Worm (Caenorhabditis elegans) whole organism, L4 larva: ENCODE results near the gene sma-2.

ENCODE experiments used
- F37D6.2 ChIP-seq: sonication (generic microtip); optimal IDR thresholded peaks from 2 replicates; lab custom pipeline; 2016; ENCODE audit warnings: mild to moderate bottlenecking, missing genetic modification characterization, missing compliant biosample characterization
- T20F7.1 ChIP-seq: fragments of 200-800 bp; sonication (Bioruptor generic); optimal IDR thresholded peaks from 2 replicates; lab custom pipeline; 2018; ENCODE audit warnings: mild to moderate bottlenecking, missing genetic modification characterization, missing compliant biosample characterization
- Y105C5A.15 ChIP-seq: fragments of 200-800 bp; sonication (Bioruptor generic); IDR thresholded peaks from 2 replicates; pipeline ENCODE4 v1.3.6; 2022; ENCODE audit warnings: missing genetic modification characterization, missing compliant biosample characterization
- Y5F2A.4 ChIP-seq: fragments of 200-800 bp; sonication (Bioruptor generic); optimal IDR thresholded peaks from 2 replicates; lab custom pipeline; 2018; ENCODE audit warnings: mild to moderate bottlenecking, missing genetic modification characterization, missing compliant biosample characterization
- ZK337.2 ChIP-seq: fragments of 200-800 bp; sonication (Bioruptor generic); IDR thresholded peaks from 2 replicates; pipeline ENCODE4 v1.3.6; 2022; ENCODE audit warnings: missing genetic modification reagents, missing genetic modification characterization, missing compliant biosample characterization
- aly-2 ChIP-seq: sonication (generic microtip); optimal IDR thresholded peaks from 2 replicates; lab custom pipeline; 2018; ENCODE audit warnings: missing biosample characterization, missing genetic modification characterization
- attf-4 ChIP-seq: sonication (generic microtip); optimal IDR thresholded peaks from 3 replicates; lab custom pipeline; 2017; ENCODE audit warnings: missing biosample characterization, missing genetic modification characterization
- ceh-28 ChIP-seq: fragments of 150-350 bp; optimal IDR thresholded peaks from 2 replicates; lab custom pipeline; 2014; ENCODE audit warnings: missing biosample characterization, missing genetic modification reagents, missing genetic modification characterization
- ceh-32 ChIP-seq: sonication (generic microtip); optimal IDR thresholded peaks from 2 replicates; lab custom pipeline; 2016; ENCODE audit warnings: mild to moderate bottlenecking, missing genetic modification characterization, missing compliant biosample characterization; ENCODE audit not compliant: poor library complexity
- ceh-44 ChIP-seq: fragments of 200-800 bp; sonication (Bioruptor generic); IDR thresholded peaks from 2 replicates; pipeline ENCODE4 v1.3.6; 2022; ENCODE audit warnings: missing genetic modification reagents, missing genetic modification characterization, missing compliant biosample characterization
- ceh-82 ChIP-seq: sonication (generic microtip); optimal IDR thresholded peaks from 2 replicates; lab custom pipeline; 2017; ENCODE audit warnings: missing biosample characterization, missing genetic modification characterization
- daf-16 ChIP-seq, 3 experiments: sonication (generic microtip); optimal IDR thresholded peaks; 2 replicates each; lab custom pipeline; 2016 to 2017; ENCODE audit warnings: missing genetic modification characterization in 3 of 3, missing genetic modification reagents in 3 of 3, mild to moderate bottlenecking in 2 of 3, missing compliant biosample characterization in 2 of 3, missing biosample characterization in 1 of 3, moderate library complexity in 1 of 3
- dmd-6 ChIP-seq: fragments of 200-800 bp; sonication (Bioruptor generic); IDR thresholded peaks from 2 replicates; pipeline ENCODE4 v1.3.6; 2022; ENCODE audit warnings: missing genetic modification reagents, missing genetic modification characterization, missing compliant biosample characterization
- dmd-8 ChIP-seq: fragments of 200-800 bp; sonication (Bioruptor generic); IDR thresholded peaks from 2 replicates; pipeline ENCODE4 v1.3.6; 2022; ENCODE audit warnings: missing genetic modification characterization, missing compliant biosample characterization
- duxl-1 ChIP-seq: sonication (generic microtip); optimal IDR thresholded peaks from 2 replicates; lab custom pipeline; 2016; ENCODE audit warnings: mild to moderate bottlenecking, missing genetic modification characterization, moderate library complexity, missing compliant biosample characterization; ENCODE audit not compliant: poor library complexity
- dve-1 ChIP-seq: sonication (generic microtip); optimal IDR thresholded peaks from 2 replicates; lab custom pipeline; 2017; ENCODE audit warnings: antibody characterized with exemption, mild to moderate bottlenecking, missing genetic modification characterization, missing compliant biosample characterization; ENCODE audit not compliant: insufficient read depth
- fkh-10 ChIP-seq: fragments of 150-350 bp; optimal IDR thresholded peaks from 2 replicates; lab custom pipeline; 2014; ENCODE audit warnings: missing biosample characterization, missing genetic modification reagents, missing genetic modification characterization
- fos-1 ChIP-seq: fragments of 150-350 bp; optimal IDR thresholded peaks from 2 replicates; lab custom pipeline; 2014; ENCODE audit warnings: missing biosample characterization, missing genetic modification characterization
- hif-1 ChIP-seq, 2 experiments: sonication (generic microtip); optimal IDR thresholded peaks; 2 replicates each; lab custom pipeline; 2016 to 2017; ENCODE audit warnings: missing compliant biosample characterization in 2 of 2, missing genetic modification characterization in 2 of 2, missing genetic modification reagents in 2 of 2, missing genotype in 2 of 2, mild to moderate bottlenecking in 1 of 2
- hlh-11 ChIP-seq: fragments of 200-800 bp; sonication (Bioruptor generic); optimal IDR thresholded peaks from 2 replicates; lab custom pipeline; 2018; ENCODE audit warnings: mild to moderate bottlenecking, missing genetic modification characterization, missing compliant biosample characterization
- hlh-30 ChIP-seq: sonication (generic microtip); optimal IDR thresholded peaks from 2 replicates; lab custom pipeline; 2017; ENCODE audit warnings: antibody characterized with exemption, mild to moderate bottlenecking, missing genetic modification characterization, missing compliant biosample characterization; ENCODE audit not compliant: insufficient read depth
- hmg-1.1 ChIP-seq: fragments of 200-800 bp; sonication (Bioruptor generic); IDR thresholded peaks from 2 replicates; pipeline ENCODE4 v1.3.6; 2022; ENCODE audit warnings: missing genetic modification reagents, missing genetic modification characterization, missing compliant biosample characterization
- jun-1 ChIP-seq: fragments of 150-350 bp; optimal IDR thresholded peaks from 2 replicates; lab custom pipeline; 2014; ENCODE audit warnings: missing biosample characterization, missing genetic modification reagents, missing genetic modification characterization
- lin-13 ChIP-seq: fragments of 150-350 bp; optimal IDR thresholded peaks from 2 replicates; lab custom pipeline; 2014; ENCODE audit warnings: missing biosample characterization, missing genetic modification reagents, missing genetic modification characterization
- lin-15B ChIP-seq: fragments of 150-350 bp; sonication (generic microtip); optimal IDR thresholded peaks from 3 replicates; lab custom pipeline; 2014; ENCODE audit warnings: missing biosample characterization, missing genetic modification characterization
- lin-29 ChIP-seq: fragments of 200-800 bp; sonication (Bioruptor generic); IDR thresholded peaks from 2 replicates; pipeline ENCODE4 v1.3.6; 2022; ENCODE audit warnings: missing genetic modification reagents, missing genetic modification characterization, missing compliant biosample characterization
- lsy-2 ChIP-seq, 2 experiments: fragments of 150-350 bp in 1 of 2; sonication (generic microtip) in 1 of 2; optimal IDR thresholded peaks; 2 replicates each; lab custom pipeline; 2014 to 2017; ENCODE audit warnings: missing biosample characterization in 2 of 2, missing genetic modification characterization in 2 of 2
- madf-5 ChIP-seq, 2 experiments: fragments of 200-800 bp; sonication (Bioruptor generic); IDR thresholded peaks; 2 replicates each; pipeline ENCODE4 v1.3.6; 2022; ENCODE audit warnings: missing compliant biosample characterization in 2 of 2, missing genetic modification characterization in 2 of 2
- mdl-1 ChIP-seq, 2 experiments: fragments of 150-350 bp in 1 of 2; sonication (generic microtip) in 1 of 2; optimal IDR thresholded peaks; 2 replicates each; lab custom pipeline; 2014 to 2017; ENCODE audit warnings: missing biosample characterization in 2 of 2, missing genetic modification characterization in 2 of 2
- mep-1 ChIP-seq: fragments of 150-350 bp; sonication (generic microtip); optimal IDR thresholded peaks from 3 replicates; lab custom pipeline; 2014; ENCODE audit warnings: missing biosample characterization, missing genetic modification characterization
- mxl-3 ChIP-seq: fragments of 200-800 bp; sonication (Bioruptor generic); optimal IDR thresholded peaks from 2 replicates; lab custom pipeline; 2018; ENCODE audit warnings: mild to moderate bottlenecking, missing genetic modification characterization, missing compliant biosample characterization
- nhr-10 ChIP-seq: fragments of 150-350 bp; optimal IDR thresholded peaks from 2 replicates; lab custom pipeline; 2014; ENCODE audit warnings: missing biosample characterization, missing genetic modification characterization
- nhr-102 ChIP-seq: sonication (generic microtip); optimal IDR thresholded peaks from 2 replicates; lab custom pipeline; 2016; ENCODE audit warnings: mild to moderate bottlenecking, missing genetic modification characterization, moderate library complexity, missing compliant biosample characterization
- nhr-111 ChIP-seq: fragments of 200-800 bp; sonication (Bioruptor generic); optimal IDR thresholded peaks from 2 replicates; lab custom pipeline; 2018; ENCODE audit warnings: mild to moderate bottlenecking, missing genetic modification characterization, missing compliant biosample characterization
- nhr-25 ChIP-seq: sonication (generic microtip); optimal IDR thresholded peaks from 2 replicates; lab custom pipeline; 2017; ENCODE audit warnings: missing genetic modification characterization, mild to moderate bottlenecking, missing compliant biosample characterization, antibody characterized with exemption, moderate library complexity, borderline replicate concordance; ENCODE audit not compliant: insufficient read depth
- nhr-28 ChIP-seq: fragments of 150-350 bp; optimal IDR thresholded peaks from 2 replicates; lab custom pipeline; 2014; ENCODE audit warnings: missing biosample characterization, missing genetic modification characterization
- nhr-48 ChIP-seq: sonication (generic microtip); optimal IDR thresholded peaks from 2 replicates; lab custom pipeline; 2016; ENCODE audit warnings: mild to moderate bottlenecking, missing genetic modification characterization, missing compliant biosample characterization
- nhr-77 ChIP-seq: fragments of 150-350 bp; optimal IDR thresholded peaks from 2 replicates; lab custom pipeline; 2014; ENCODE audit warnings: missing biosample characterization, missing genetic modification characterization
- php-3 ChIP-seq: fragments of 200-800 bp; sonication (Bioruptor generic); IDR thresholded peaks from 2 replicates; pipeline ENCODE4 v1.3.6; 2022; ENCODE audit warnings: missing genetic modification reagents, missing genetic modification characterization, missing compliant biosample characterization
- pqm-1 ChIP-seq: sonication (generic microtip); optimal IDR thresholded peaks from 2 replicates; lab custom pipeline; 2017; ENCODE audit warnings: missing biosample characterization, missing genetic modification characterization
- saeg-2 ChIP-seq: fragments of 200-800 bp; sonication (Bioruptor generic); IDR thresholded peaks from 2 replicates; pipeline ENCODE4 v1.3.6; 2022; ENCODE audit warnings: missing genetic modification reagents, missing genetic modification characterization, missing compliant biosample characterization
- snpc-4 ChIP-seq: fragments of 150-350 bp; optimal IDR thresholded peaks from 2 replicates; lab custom pipeline; 2014; ENCODE audit warnings: missing biosample characterization, missing genetic modification characterization
- tag-97 ChIP-seq: fragments of 200-800 bp; sonication (Bioruptor generic); IDR thresholded peaks from 2 replicates; pipeline ENCODE4 v1.3.6; 2022; ENCODE audit warnings: missing genetic modification characterization, missing compliant biosample characterization
- tra-1 ChIP-seq: fragments of 200-800 bp; sonication (Bioruptor generic); IDR thresholded peaks from 2 replicates; pipeline ENCODE4 v1.3.6; 2022; ENCODE audit warnings: missing genetic modification reagents, missing genetic modification characterization, missing compliant biosample characterization
- vab-7 ChIP-seq: fragments of 200-800 bp; sonication (Bioruptor generic); IDR thresholded peaks from 2 replicates; pipeline ENCODE4 v1.3.6; 2022; ENCODE audit warnings: missing genetic modification reagents, missing genetic modification characterization, missing compliant biosample characterization
- zag-1 ChIP-seq: fragments of 150-350 bp; optimal IDR thresholded peaks from 2 replicates; lab custom pipeline; 2014; ENCODE audit warnings: missing biosample characterization, missing genetic modification characterization
- zip-2 ChIP-seq: fragments of 150-350 bp; optimal IDR thresholded peaks from 2 replicates; lab custom pipeline; 2014; ENCODE audit warnings: missing biosample characterization, missing genetic modification characterization

Gene sma-2

ce11 chrIII:8782744-8783143, 33.3 kb downstream of the sma-2 start:
- TF ChIP-seq hlh-11 (tag; lab: Kevin White, UChicago) (peak; percentile 88), mep-1 (peak; percentile 46), T20F7.1 (GFP tag; lab: Kevin White, UChicago) (peak; percentile 57), tra-1 (GFP tag; lab: Robert Waterston, UW) (0 out of 2 replicates have a peak, but pooled peaks have one; percentile 52), nhr-25 (peak; percentile 7), php-3 (peak; percentile 87), nhr-48 (tag; lab: Kevin White, UChicago) (peak; percentile 58), dmd-6 (peak; percentile 96), lin-13 (GFP tag; lab: Kevin White, UChicago) (no peak), aly-2 (tag; lab: Kevin White, UChicago) (no peak), attf-4 (tag; lab: Kevin White, UChicago) (no peak), fos-1 (no peak), mxl-3 (GFP tag; lab: Kevin White, UChicago) (peak; percentile 3), tag-97 (GFP tag; lab: Robert Waterston, UW) (no peak), ceh-32 (tag; lab: Kevin White, UChicago) (no peak), nhr-28 (tag; lab: Kevin White, UChicago) (peak; percentile 78), daf-16 (GFP tag; optimal IDR thresholded peaks at IDR 0.05; lab: Kevin White, UChicago) (no peak), daf-16 (tag; optimal IDR thresholded peaks at IDR 0.05; lab: Kevin White, UChicago) (peak; percentile 83), nhr-77 (tag; lab: Kevin White, UChicago) (peak; percentile 70), hif-1 (tag; optimal IDR thresholded peaks at IDR 0.05; lab: Kevin White, UChicago) (peak in 1 of 2 experiments; percentile 38), dve-1 (tag; lab: Kevin White, UChicago) (peak; percentile 92), hmg-1.1 (GFP tag; lab: Robert Waterston, UW) (no peak), hlh-30 (tag; lab: Kevin White, UChicago) (peak; percentile 91), nhr-10 (tag; lab: Kevin White, UChicago) (no peak), mdl-1 (tag; optimal IDR thresholded peaks at IDR 0.05; lab: Kevin White, UChicago) (peak in 1 of 2 experiments; percentile 77), pqm-1 (peak; percentile 50), lsy-2 (tag; optimal IDR thresholded peaks at IDR 0.05; lab: Kevin White, UChicago) (peak in 1 of 2 experiments; percentile 47)

ce11 chrIII:8784500-8784899, 35.0 kb downstream of the sma-2 start:
- TF ChIP-seq dve-1 (tag; lab: Kevin White, UChicago) (no peak), saeg-2 (no peak), dmd-8 (GFP tag; lab: Robert Waterston, UW) (no peak), snpc-4 (tag; lab: Kevin White, UChicago) (no peak), lin-29 (no peak), Y5F2A.4 (GFP tag; lab: Kevin White, UChicago) (no peak), duxl-1 (no peak), hlh-30 (tag; lab: Kevin White, UChicago) (no peak), nhr-102 (tag; lab: Kevin White, UChicago) (no peak), zag-1 (tag; lab: Kevin White, UChicago) (no peak), hlh-11 (tag; lab: Kevin White, UChicago) (no peak), ceh-44 (GFP tag; lab: Robert Waterston, UW) (no peak), lsy-2 (tag; optimal IDR thresholded peaks at IDR 0.05; lab: Kevin White, UChicago) (no peak), Y105C5A.15 (GFP tag; lab: Robert Waterston, UW) (no peak), ceh-28 (tag; lab: Kevin White, UChicago) (no peak)

- TF ChIP-seq ceh-82 (tag; lab: Kevin White, UChicago) = no peak
- no peak for TF ChIP-seq T20F7.1 (GFP tag; lab: Kevin White, UChicago)
- no peak for TF ChIP-seq tag-97 (GFP tag; lab: Robert Waterston, UW)
- 0 out of 2 replicates have a peak, but pooled peaks have one; percentile 10 for TF ChIP-seq vab-7
- no peak for TF ChIP-seq daf-16 (GFP tag; optimal IDR thresholded peaks at IDR 0.05; lab: Kevin White, UChicago)
- no peak for TF ChIP-seq daf-16 (tag; optimal IDR thresholded peaks at IDR 0.05; lab: Kevin White, UChicago)
- TF ChIP-seq ceh-28 (tag; lab: Kevin White, UChicago) = no peak
- peak; percentile 63 for TF ChIP-seq dve-1 (tag; lab: Kevin White, UChicago)
- no peak for TF ChIP-seq madf-5 (GFP tag; IDR thresholded peaks at IDR 0.05; lab: Robert Waterston, UW)
- peak; percentile 78 for TF ChIP-seq nhr-77 (tag; lab: Kevin White, UChicago)
- no peak for TF ChIP-seq ZK337.2 (GFP tag; lab: Robert Waterston, UW)
- TF ChIP-seq nhr-111 (GFP tag; lab: Kevin White, UChicago) = no peak
- no peak for TF ChIP-seq F37D6.2
- TF ChIP-seq fkh-10 (GFP tag; lab: Kevin White, UChicago) = no peak
- TF ChIP-seq zip-2 (tag; lab: Kevin White, UChicago) = no peak
- TF ChIP-seq jun-1 (tag; lab: Kevin White, UChicago) = no peak
- TF ChIP-seq lin-15B (tag; lab: Kevin White, UChicago) = no peak
- no peak for TF ChIP-seq nhr-10 (tag; lab: Kevin White, UChicago)
Measured at ce11 chrIII:8785426-8785825, 35.9 kb downstream of the sma-2 start.
